Fruit fly (Drosophila melanogaster): Measurements from ENCODE around the gene Leash.

Gene Leash

dm6 chr3R:10856618-10857017, 28.7 kb upstream of the Leash start, which contains the start of gene CG4570:
CG4570 (plus strand) TSS chr3R:10856807.
- TF ChIP-seq Clk (GFP tag; optimal IDR thresholded peaks at IDR 0.05) (no peak), CG14711 (tag; optimal IDR thresholded peaks at IDR 0.05) (peak; percentile 13), pad (GFP tag; optimal IDR thresholded peaks at IDR 0.05) (peak; percentile 11), ovo (GFP tag; optimal IDR thresholded peaks at IDR 0.05) (peak; percentile 23)

DNA sequence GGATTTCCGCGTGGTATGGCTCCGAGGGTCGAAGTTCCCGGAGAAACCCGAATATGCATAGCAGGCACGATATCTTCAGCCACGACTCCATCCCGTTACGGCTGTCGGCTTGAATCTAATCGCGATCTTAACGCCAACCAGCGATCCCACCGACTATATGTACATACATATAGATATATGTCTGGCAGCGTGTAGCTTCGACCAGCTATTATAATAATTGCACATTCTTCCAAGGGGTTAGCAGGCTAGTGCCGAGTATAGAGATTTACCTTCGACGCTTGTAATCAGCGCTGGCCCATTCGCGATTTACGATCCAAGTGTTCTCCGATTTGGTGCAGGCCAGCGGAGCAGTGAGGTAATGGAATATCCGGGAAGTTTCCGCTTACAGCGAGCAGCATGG, 25.6 kb upstream of the Leash start, which contains the start of gene CG14694:
Gene CG14694, minus strand, starts transcription at position 101 of the 400 bp plus-strand sequence.
- no peak for TF ChIP-seq bab1 (GFP tag; optimal IDR thresholded peaks at IDR 0.05)
- TF ChIP-seq ovo (GFP tag; optimal IDR thresholded peaks at IDR 0.05): no peak
- no peak for TF ChIP-seq CG14711 (tag; optimal IDR thresholded peaks at IDR 0.05)
- no peak for TF ChIP-seq toe (GFP tag; optimal IDR thresholded peaks at IDR 0.05)
- no peak for TF ChIP-seq Crg-1 (GFP tag; optimal IDR thresholded peaks at IDR 0.05)
- no peak for TF ChIP-seq CG7101 (tag; optimal IDR thresholded peaks at IDR 0.05)
- no peak for TF ChIP-seq CG33017 (tag; optimal IDR thresholded peaks at IDR 0.05)
- TF ChIP-seq tj (GFP tag; optimal IDR thresholded peaks at IDR 0.05): no peak
- no peak for TF ChIP-seq Mnt (GFP tag; optimal IDR thresholded peaks at IDR 0.05)
- TF ChIP-seq cic (GFP tag; optimal IDR thresholded peaks at IDR 0.05): no peak
- TF ChIP-seq cnc (optimal IDR thresholded peaks at IDR 0.05): no peak
- TF ChIP-seq CG11617 (GFP tag; optimal IDR thresholded peaks at IDR 0.05): no peak
- no peak for TF ChIP-seq CG5204 (GFP tag; optimal IDR thresholded peaks at IDR 0.05)
- no peak for TF ChIP-seq pad (GFP tag; optimal IDR thresholded peaks at IDR 0.05)
- TF ChIP-seq Hr96 (GFP tag; optimal IDR thresholded peaks at IDR 0.05): no peak

dm6 chr3R:10862773-10863445, 22.4 kb upstream of the Leash start, which contains the start of gene CG6574:
CG6574 (minus strand) TSS chr3R:10862988.
- peak; percentile 87 for TF ChIP-seq cic (GFP tag; optimal IDR thresholded peaks at IDR 0.05)
- TF ChIP-seq ovo (GFP tag; optimal IDR thresholded peaks at IDR 0.05): no peak
- peak; percentile 5 for TF ChIP-seq CG14711 (tag; optimal IDR thresholded peaks at IDR 0.05)
- TF ChIP-seq cnc (optimal IDR thresholded peaks at IDR 0.05): no peak
- TF ChIP-seq CG12768 (GFP tag; optimal IDR thresholded peaks at IDR 0.05): peak; percentile 44
- no peak for TF ChIP-seq CG1620 (GFP tag; optimal IDR thresholded peaks at IDR 0.05)
- TF ChIP-seq CG11617 (GFP tag; optimal IDR thresholded peaks at IDR 0.05): peak; percentile 54
- TF ChIP-seq CG5204 (GFP tag; optimal IDR thresholded peaks at IDR 0.05): no peak
- no peak for TF ChIP-seq CG33017 (tag; optimal IDR thresholded peaks at IDR 0.05)
- peak; percentile 18 for TF ChIP-seq Clk (GFP tag; optimal IDR thresholded peaks at IDR 0.05)
- no peak for TF ChIP-seq kay (GFP tag; ENCODE audit: borderline replicate concordance)
- TF ChIP-seq pad (GFP tag; optimal IDR thresholded peaks at IDR 0.05): no peak
- TF ChIP-seq bab1 (GFP tag; optimal IDR thresholded peaks at IDR 0.05): peak; percentile 64
- no peak for TF ChIP-seq Crg-1 (GFP tag; optimal IDR thresholded peaks at IDR 0.05)
- no peak for TF ChIP-seq CG7101 (tag; optimal IDR thresholded peaks at IDR 0.05)
- TF ChIP-seq tj (GFP tag; optimal IDR thresholded peaks at IDR 0.05): no peak
- no peak for TF ChIP-seq Hr96 (GFP tag; optimal IDR thresholded peaks at IDR 0.05)
- no peak for TF ChIP-seq toe (GFP tag; optimal IDR thresholded peaks at IDR 0.05)
- no peak for TF ChIP-seq CG7045 (GFP tag; optimal IDR thresholded peaks at IDR 0.05)
- TF ChIP-seq Mnt (GFP tag; optimal IDR thresholded peaks at IDR 0.05): peak; percentile 90

DNA sequence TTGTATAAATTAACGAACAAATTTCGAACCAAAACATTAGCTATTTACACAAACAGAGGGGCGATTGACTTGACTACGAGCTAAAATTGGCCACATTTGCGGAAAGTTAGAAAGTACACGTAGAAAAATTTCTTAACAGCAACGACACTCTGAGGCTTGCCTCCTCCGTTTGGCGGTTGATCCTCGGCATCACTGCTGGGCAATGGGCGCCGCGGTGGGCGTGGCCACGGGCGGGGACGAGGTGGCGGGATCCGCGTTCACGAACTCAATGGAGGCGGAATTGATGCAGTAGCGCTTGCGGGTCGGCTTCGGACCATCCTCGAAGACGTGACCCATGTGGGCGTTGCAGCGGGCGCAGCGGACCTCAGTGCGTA, 21.9 kb upstream of the Leash start:
- no peak for TF ChIP-seq toe (GFP tag; optimal IDR thresholded peaks at IDR 0.05)
- TF ChIP-seq CG1620 (GFP tag; optimal IDR thresholded peaks at IDR 0.05): peak; percentile 10
- no peak for TF ChIP-seq CG14711 (tag; optimal IDR thresholded peaks at IDR 0.05)
- no peak for TF ChIP-seq Mnt (GFP tag; optimal IDR thresholded peaks at IDR 0.05)
- TF ChIP-seq bab1 (GFP tag; optimal IDR thresholded peaks at IDR 0.05): no peak
- no peak for TF ChIP-seq CG12768 (GFP tag; optimal IDR thresholded peaks at IDR 0.05)
- no peak for TF ChIP-seq CG5204 (GFP tag; optimal IDR thresholded peaks at IDR 0.05)
- TF ChIP-seq Clk (GFP tag; optimal IDR thresholded peaks at IDR 0.05): no peak
- TF ChIP-seq cnc (optimal IDR thresholded peaks at IDR 0.05): no peak
- TF ChIP-seq CG7101 (tag; optimal IDR thresholded peaks at IDR 0.05): no peak
- TF ChIP-seq CG33017 (tag; optimal IDR thresholded peaks at IDR 0.05): peak; percentile 6

DNA sequence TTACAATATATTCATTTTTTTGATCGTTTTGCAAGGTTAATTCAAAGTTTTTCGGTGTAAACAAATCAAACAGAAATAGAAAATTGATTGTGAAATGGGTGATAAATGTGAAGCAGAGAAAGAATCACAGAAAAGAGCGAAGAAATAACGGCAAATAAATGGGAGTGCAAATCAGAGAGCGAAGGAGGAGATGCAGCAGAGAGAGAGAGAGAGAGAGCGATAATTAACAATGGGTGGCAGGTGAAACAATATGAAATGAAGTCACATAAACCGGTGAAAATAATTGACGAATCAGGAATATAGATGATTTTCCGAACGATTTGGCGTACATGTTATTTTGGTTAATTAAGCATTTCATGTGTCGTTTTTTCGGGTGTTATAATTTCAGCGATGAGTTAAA, 21.4 kb upstream of the Leash start:
- TF ChIP-seq ovo (GFP tag; optimal IDR thresholded peaks at IDR 0.05) (peak; percentile 41), CG7101 (tag; optimal IDR thresholded peaks at IDR 0.05) (no peak)

- TF ChIP-seq Hr96 (GFP tag; optimal IDR thresholded peaks at IDR 0.05) (no peak), CG14711 (tag; optimal IDR thresholded peaks at IDR 0.05) (peak; percentile 50), bab1 (GFP tag; optimal IDR thresholded peaks at IDR 0.05) (peak; percentile 69), CG7101 (tag; optimal IDR thresholded peaks at IDR 0.05) (peak; percentile 53), ovo (GFP tag; optimal IDR thresholded peaks at IDR 0.05) (peak; percentile 6), CG11617 (GFP tag; optimal IDR thresholded peaks at IDR 0.05) (peak; percentile 61), CG12768 (GFP tag; optimal IDR thresholded peaks at IDR 0.05) (peak; percentile 54), tj (GFP tag; optimal IDR thresholded peaks at IDR 0.05) (peak; percentile 90), Clk (GFP tag; optimal IDR thresholded peaks at IDR 0.05) (peak; percentile 37), CG7045 (GFP tag; optimal IDR thresholded peaks at IDR 0.05) (peak; percentile 54), Mnt (GFP tag; optimal IDR thresholded peaks at IDR 0.05) (peak; percentile 69), kay (GFP tag; ENCODE audit: borderline replicate concordance) (no peak), pad (GFP tag; optimal IDR thresholded peaks at IDR 0.05) (peak; percentile 31), CG1620 (GFP tag; optimal IDR thresholded peaks at IDR 0.05) (peak; percentile 16), Crg-1 (GFP tag; optimal IDR thresholded peaks at IDR 0.05) (no peak), cic (GFP tag; optimal IDR thresholded peaks at IDR 0.05) (peak; percentile 83), cnc (optimal IDR thresholded peaks at IDR 0.05) (no peak), CG5204 (GFP tag; optimal IDR thresholded peaks at IDR 0.05) (no peak), CG33017 (tag; optimal IDR thresholded peaks at IDR 0.05) (peak; percentile 56), toe (GFP tag; optimal IDR thresholded peaks at IDR 0.05) (no peak)
Observed at dm6 chr3R:10868427-10868962, 16.8 kb upstream of the Leash start, which contains the start of the genes SelR and Tsp86D. SelR (minus strand) TSS chr3R:10868642. Tsp86D (plus strand) TSS chr3R:10868708.
